Fruit fly (Drosophila melanogaster): ENCODE results near the gene BicD.

Gene BicD

dm6 chr2L:17437594-17437993 lies 35.4 kb downstream of the BicD start:
- TF ChIP-seq CG1602 (GFP tag; optimal IDR thresholded peaks at IDR 0.05) (no peak), CG31441 (GFP tag; IDR thresholded peaks at IDR 0.05) (no peak), gem (tag; optimal IDR thresholded peaks at IDR 0.05) (no peak), Ets65A (GFP tag) (peak; percentile 45), Dfd (GFP tag; optimal IDR thresholded peaks at IDR 0.05) (peak in 1 of 2 experiments; percentile 85)

dm6 chr2L:17436500-17436899 lies 36.5 kb downstream of the BicD start, which contains the start of gene CG33928:
Gene CG33928 (minus strand): TSS chr2L:17436600.
- TF ChIP-seq zf30C (GFP tag; optimal IDR thresholded peaks at IDR 0.05) (no peak), vvl (GFP tag; IDR thresholded peaks at IDR 0.05) (no peak), mirr (GFP tag; optimal IDR thresholded peaks at IDR 0.05) (no peak), CG7372 (GFP tag; IDR thresholded peaks at IDR 0.05) (no peak), CG17359 (tag; optimal IDR thresholded peaks at IDR 0.05) (no peak), CG11247 (GFP tag; IDR thresholded peaks at IDR 0.05) (no peak), CG1792 (GFP tag; optimal IDR thresholded peaks at IDR 0.05) (no peak), btn (GFP tag; optimal IDR thresholded peaks at IDR 0.05) (no peak), dmrt11E (tag; optimal IDR thresholded peaks at IDR 0.05) (no peak), vnd (GFP tag; IDR thresholded peaks at IDR 0.05; ENCODE audit: partially characterized antibody) (no peak), CG43689 (GFP tag; IDR thresholded peaks at IDR 0.05) (no peak), C15 (GFP tag; IDR thresholded peaks at IDR 0.05) (no peak), CG7786 (GFP tag; optimal IDR thresholded peaks at IDR 0.05) (no peak), Atf6 (GFP tag; IDR thresholded peaks at IDR 0.05) (no peak), Dfd (GFP tag; optimal IDR thresholded peaks at IDR 0.05) (no peak), Dip3 (GFP tag; optimal IDR thresholded peaks at IDR 0.05) (no peak), ac (GFP tag; optimal IDR thresholded peaks at IDR 0.05) (no peak)

dm6 chr2L:17433030-17433912 lies 39.7 kb downstream of the BicD start, which contains the start of the genes Dif and CG5043:
Gene Dif (minus strand): TSS chr2L:17433161.
Gene CG5043 (plus strand): TSS chr2L:17433862.
- TF ChIP-seq cwo (GFP tag; optimal IDR thresholded peaks at IDR 0.05) (no peak), Hand (GFP tag; optimal IDR thresholded peaks at IDR 0.05) (peak; percentile 1), E2f2 (GFP tag; IDR thresholded peaks at IDR 0.05) (peak; percentile 86), CG13287 (GFP tag; IDR thresholded peaks at IDR 0.05; ENCODE audit: partially characterized antibody) (peak; percentile 31), her (GFP tag; optimal IDR thresholded peaks at IDR 0.05) (peak; percentile 20), CG1233 (GFP tag; optimal IDR thresholded peaks at IDR 0.05) (peak; percentile 7), HmgZ (tag; optimal IDR thresholded peaks at IDR 0.05) (peak; percentile 23), jumu (GFP tag; optimal IDR thresholded peaks at IDR 0.05) (no peak), caup (GFP tag; optimal IDR thresholded peaks at IDR 0.05; ENCODE audit: severe bottlenecking) (peak; percentile 29), NC2β (GFP tag; optimal IDR thresholded peaks at IDR 0.05) (no peak), chinmo (GFP tag; IDR thresholded peaks at IDR 0.05; ENCODE audit: partially characterized antibody) (peak; percentile 81; the same call in 1 of the 4 replicates), MBD-R2 (GFP tag; IDR thresholded peaks at IDR 0.05) (peak; percentile 28; the same call in 1 of the 2 replicates), Aef1 (GFP tag; IDR thresholded peaks at IDR 0.05) (peak; percentile 66), Ets97D (GFP tag; optimal IDR thresholded peaks at IDR 0.05) (peak; percentile 61), CG12391 (tag; optimal IDR thresholded peaks at IDR 0.05) (no peak), CG11695 (GFP tag; IDR thresholded peaks at IDR 0.05) (0 out of 3 replicates have a peak, but pooled peaks have one; percentile 21), CG12071 (GFP tag; optimal IDR thresholded peaks at IDR 0.05) (peak; percentile 41), CG6813 (GFP tag; optimal IDR thresholded peaks at IDR 0.05) (no peak), CG4854 (GFP tag; optimal IDR thresholded peaks at IDR 0.05) (no peak), Dp (GFP tag; optimal IDR thresholded peaks at IDR 0.05) (peak; percentile 73), CG4360 (GFP tag; IDR thresholded peaks at IDR 0.05) (no peak), Adf1 (GFP tag; IDR thresholded peaks at IDR 0.05) (peak; percentile 55; the same call in 1 of the 2 replicates), CG15514 (GFP tag; optimal IDR thresholded peaks at IDR 0.05) (peak; percentile 28), Opbp (GFP tag; IDR thresholded peaks at IDR 0.05; ENCODE audit: partially characterized antibody) (0 out of 3 replicates have a peak, but pooled peaks have one; percentile 18), zen2 (GFP tag; IDR thresholded peaks at IDR 0.05; ENCODE audit: partially characterized antibody) (peak; percentile 60; the same call in 1 of the 3 replicates)

Measured in whole organism, embryonic.